Fruit fly (Drosophila melanogaster): Measurements from ENCODE around the gene Cp190.

DNA sequence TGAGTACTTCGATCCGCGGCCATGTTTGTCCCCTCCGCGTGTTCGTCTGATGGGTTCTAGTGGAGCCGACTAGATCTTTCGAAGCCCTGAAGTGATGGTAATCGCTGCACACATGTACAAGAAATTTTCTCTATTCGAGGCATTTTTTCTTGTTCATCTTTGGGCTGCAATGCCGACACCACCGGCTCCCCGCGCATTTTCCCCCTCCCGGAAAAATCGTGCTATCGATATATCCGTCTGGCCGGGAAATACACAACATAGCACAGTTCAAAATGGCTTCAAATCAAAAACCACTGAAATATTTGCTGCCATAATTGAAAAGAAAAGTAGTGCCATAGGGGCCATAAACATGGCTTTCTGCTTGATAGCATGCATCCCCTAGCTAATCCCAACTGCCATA lies 11.1 kb downstream of the Cp190 start:
- TF ChIP-seq Ets21C (GFP tag; optimal IDR thresholded peaks at IDR 0.05), result no peak
- TF ChIP-seq Eip75B (GFP tag; optimal IDR thresholded peaks at IDR 0.05), result no peak
- TF ChIP-seq salr (GFP tag; optimal IDR thresholded peaks at IDR 0.05), result no peak
- TF ChIP-seq Hr39 (GFP tag; optimal IDR thresholded peaks at IDR 0.05), result no peak

Data from whole organism, prepupa.